Worm (Caenorhabditis elegans) whole organism, L3 larva: ENCODE results near the gene B0336.12.

ENCODE experiments used
- R02D3.7 ChIP-seq: fragments of 150-350 bp; optimal IDR thresholded peaks from 2 replicates; lab custom pipeline; 2014; ENCODE audit warnings: missing biosample characterization, missing genetic modification characterization
- ZK546.5 ChIP-seq: sonication (generic microtip); optimal IDR thresholded peaks from 2 replicates; lab custom pipeline; 2017; ENCODE audit warnings: missing biosample characterization, missing genetic modification characterization
- aly-2 ChIP-seq: fragments of 150-350 bp; optimal IDR thresholded peaks from 2 replicates; lab custom pipeline; 2014; ENCODE audit warnings: missing biosample characterization, missing genetic modification characterization
- ama-1 ChIP-seq: fragments of 150-350 bp; optimal IDR thresholded peaks from 2 replicates; lab custom pipeline; 2018
- ceh-16 ChIP-seq: sonication (generic microtip); optimal IDR thresholded peaks from 2 replicates; lab custom pipeline; 2017; ENCODE audit warnings: missing biosample characterization, missing genetic modification characterization
- ceh-28 ChIP-seq: fragments of 150-350 bp; optimal IDR thresholded peaks from 2 replicates; lab custom pipeline; 2014; ENCODE audit warnings: missing biosample characterization, missing genetic modification reagents, missing genetic modification characterization
- ceh-9 ChIP-seq: sonication (generic microtip); optimal IDR thresholded peaks from 2 replicates; lab custom pipeline; 2018; ENCODE audit warnings: missing biosample characterization, missing genetic modification characterization
- daf-12 ChIP-seq: fragments of 150-350 bp; optimal IDR thresholded peaks from 2 replicates; lab custom pipeline; 2014; ENCODE audit warnings: missing biosample characterization, missing genetic modification reagents, missing genetic modification characterization
- egl-5 ChIP-seq: fragments of 150-350 bp; optimal IDR thresholded peaks from 2 replicates; lab custom pipeline; 2017; ENCODE audit warnings: missing biosample characterization, missing genetic modification reagents, missing genetic modification characterization, inconsistent platforms
- elt-2 ChIP-seq: sonication (generic microtip); optimal IDR thresholded peaks from 2 replicates; lab custom pipeline; 2016; ENCODE audit warnings: missing genetic modification reagents, mild to moderate bottlenecking, missing genetic modification characterization, missing compliant biosample characterization
- elt-3 ChIP-seq, 3 experiments: fragments of 150-350 bp in 1 of 3; sonication (generic microtip) in 2 of 3; optimal IDR thresholded peaks; 2 replicates in 2 of 3; 4 replicates in 1 of 3; lab custom pipeline; 2014 to 2017; ENCODE audit warnings: missing biosample characterization in 3 of 3, missing genetic modification characterization in 3 of 3
- eor-1 ChIP-seq, 2 experiments: fragments of 150-350 bp; optimal IDR thresholded peaks; 2 replicates each; lab custom pipeline; 2014 to 2018; ENCODE audit warnings: missing biosample characterization in 2 of 2, missing genetic modification characterization in 2 of 2
- fkh-10 ChIP-seq: sonication (generic microtip); optimal IDR thresholded peaks from 2 replicates; lab custom pipeline; 2017; ENCODE audit warnings: missing biosample characterization, missing genetic modification reagents, missing genetic modification characterization
- fkh-2 ChIP-seq: fragments of 150-350 bp; optimal IDR thresholded peaks from 2 replicates; lab custom pipeline; 2014; ENCODE audit warnings: missing biosample characterization, missing genetic modification reagents, missing genetic modification characterization
- fos-1 ChIP-seq: fragments of 150-350 bp; optimal IDR thresholded peaks from 2 replicates; lab custom pipeline; 2014; ENCODE audit warnings: missing biosample characterization, missing genetic modification characterization
- hmg-11 ChIP-seq: sonication (generic microtip); optimal IDR thresholded peaks from 2 replicates; lab custom pipeline; 2016; ENCODE audit warnings: missing genetic modification characterization, missing compliant biosample characterization
- lin-15B ChIP-seq: fragments of 150-350 bp; optimal IDR thresholded peaks from 2 replicates; lab custom pipeline; 2014; ENCODE audit warnings: missing biosample characterization, missing genetic modification characterization
- lin-39 ChIP-seq: fragments of 150-350 bp; optimal IDR thresholded peaks from 2 replicates; lab custom pipeline; 2018; ENCODE audit warnings: missing biosample characterization, missing genetic modification reagents, missing genetic modification characterization
- mdl-1 ChIP-seq: fragments of 150-350 bp; optimal IDR thresholded peaks from 2 replicates; lab custom pipeline; 2014; ENCODE audit warnings: missing biosample characterization, missing genetic modification characterization
- mml-1 ChIP-seq: fragments of 150-350 bp; sonication (generic microtip); optimal IDR thresholded peaks from 3 replicates; lab custom pipeline; 2014; ENCODE audit warnings: missing biosample characterization, missing genetic modification characterization
- nfya-1 ChIP-seq: sonication (generic microtip); optimal IDR thresholded peaks from 2 replicates; lab custom pipeline; 2017; ENCODE audit warnings: missing genetic modification characterization, mild to moderate bottlenecking, missing compliant biosample characterization, antibody characterized with exemption, moderate library complexity; ENCODE audit not compliant: insufficient read depth
- nhr-12 ChIP-seq: fragments of 150-350 bp; optimal IDR thresholded peaks from 2 replicates; lab custom pipeline; 2014; ENCODE audit warnings: missing biosample characterization, missing genetic modification characterization
- nhr-23 ChIP-seq: fragments of 150-350 bp; optimal IDR thresholded peaks from 2 replicates; lab custom pipeline; 2014; ENCODE audit warnings: missing biosample characterization, missing genetic modification reagents, missing genetic modification characterization
- nhr-28 ChIP-seq: fragments of 150-350 bp; optimal IDR thresholded peaks from 2 replicates; lab custom pipeline; 2014; ENCODE audit warnings: missing biosample characterization, missing genetic modification characterization
- nhr-67 ChIP-seq: fragments of 150-350 bp; optimal IDR thresholded peaks from 2 replicates; lab custom pipeline; 2014; ENCODE audit warnings: missing biosample characterization, missing genetic modification characterization
- nhr-76 ChIP-seq: fragments of 150-350 bp; sonication (generic microtip); optimal IDR thresholded peaks from 5 replicates; lab custom pipeline; 2014; ENCODE audit warnings: missing biosample characterization, missing genetic modification characterization
- nhr-77 ChIP-seq: fragments of 150-350 bp; optimal IDR thresholded peaks from 2 replicates; lab custom pipeline; 2014; ENCODE audit warnings: missing biosample characterization, missing genetic modification characterization
- pha-4 ChIP-seq: fragments of 150-350 bp; optimal IDR thresholded peaks from 2 replicates; lab custom pipeline; 2014; ENCODE audit warnings: missing biosample characterization, missing genetic modification reagents, missing genetic modification characterization
- pqm-1 ChIP-seq: fragments of 150-350 bp; optimal IDR thresholded peaks from 2 replicates; lab custom pipeline; 2017; ENCODE audit warnings: missing biosample characterization, missing genetic modification characterization, inconsistent platforms
- sea-2 ChIP-seq: fragments of 150-350 bp; sonication (generic microtip); optimal IDR thresholded peaks from 4 replicates; lab custom pipeline; 2014; ENCODE audit warnings: missing biosample characterization, missing genetic modification reagents, missing genetic modification characterization
- skn-1 ChIP-seq: fragments of 150-350 bp; optimal IDR thresholded peaks from 2 replicates; lab custom pipeline; 2014; ENCODE audit warnings: missing biosample characterization, missing genetic modification characterization
- snpc-4 ChIP-seq: fragments of 150-350 bp; optimal IDR thresholded peaks from 2 replicates; lab custom pipeline; 2014; ENCODE audit warnings: missing biosample characterization, missing genetic modification characterization
- unc-62 ChIP-seq: fragments of 150-350 bp; sonication (generic microtip); optimal IDR thresholded peaks from 4 replicates; lab custom pipeline; 2014; ENCODE audit warnings: missing biosample characterization, missing genetic modification reagents, missing genetic modification characterization
- zag-1 ChIP-seq: fragments of 150-350 bp; optimal IDR thresholded peaks from 2 replicates; lab custom pipeline; 2014; ENCODE audit warnings: missing biosample characterization, missing genetic modification characterization
- ztf-11 ChIP-seq: fragments of 150-350 bp; optimal IDR thresholded peaks from 2 replicates; lab custom pipeline; 2014; ENCODE audit warnings: missing biosample characterization, missing genetic modification characterization

The B0336.12 gene

DNA sequence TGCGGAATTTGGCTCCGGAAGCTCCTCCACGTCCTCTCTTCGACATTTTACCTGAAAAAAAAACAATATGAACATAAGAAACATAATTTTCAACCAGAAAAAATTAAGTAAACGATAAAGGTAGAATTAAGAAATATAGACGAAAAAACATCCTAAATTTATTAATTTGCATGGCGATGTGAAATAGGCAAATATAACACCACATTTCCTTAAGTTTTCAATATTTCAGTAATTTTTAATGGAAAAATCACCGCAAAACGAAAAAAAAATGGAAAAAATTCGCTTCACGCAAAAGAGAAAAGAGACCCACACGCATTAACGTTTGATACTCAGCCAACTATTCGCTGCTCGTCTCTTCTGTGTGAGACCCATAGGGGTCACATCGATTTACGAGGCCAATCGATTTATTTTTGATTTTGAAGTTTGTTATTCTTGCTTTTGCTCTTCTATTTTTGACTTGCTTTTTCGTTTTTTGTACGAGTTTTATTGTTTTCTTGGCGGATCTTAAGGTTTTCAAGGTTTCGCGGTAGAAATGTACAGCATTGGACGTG is 3.8 kb downstream of the B0336.12 start, which contains the start of gene rpl-23 (continued):
- TF ChIP-seq unc-62 (GFP tag; lab: Kevin White, UChicago) (no peak), nfya-1 (tag; lab: Kevin White, UChicago) (peak; percentile 96)

DNA sequence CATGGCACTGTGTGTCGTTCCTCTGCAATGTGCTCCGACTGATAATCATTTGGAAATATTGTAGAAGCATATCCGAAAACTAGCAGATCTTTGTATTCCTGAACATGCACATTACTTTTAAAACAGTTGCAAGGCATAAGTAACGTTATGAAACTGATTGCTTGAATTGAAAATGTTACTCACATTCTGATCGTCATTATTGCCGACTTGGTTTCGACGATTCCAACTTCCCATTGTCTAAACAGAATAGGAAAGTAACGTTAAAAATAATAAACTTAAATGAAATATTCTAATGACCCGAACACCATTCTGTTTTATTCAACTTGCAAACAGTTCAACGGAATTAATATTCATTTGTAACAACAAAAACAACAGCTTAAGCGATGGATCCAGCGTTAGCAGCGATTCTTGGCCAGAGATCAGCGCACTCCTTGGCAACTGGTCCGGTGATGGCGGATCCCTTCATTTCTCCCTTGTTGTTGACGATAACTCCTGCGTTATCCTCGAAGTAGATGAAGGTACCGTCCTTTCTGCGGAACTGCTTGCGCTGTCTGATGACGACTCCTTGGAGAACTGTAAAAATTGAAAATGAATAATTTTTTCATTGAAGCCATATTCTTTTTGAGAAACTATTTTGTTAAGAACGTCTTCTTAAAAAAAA is 4.6 kb downstream of the B0336.12 start, which contains the start of gene swp-1:
TSS of gene swp-1 (minus strand) at position 298 of the 661 bp plus-strand sequence.
- TF ChIP-seq ceh-9 (tag; lab: Kevin White, UChicago): no peak
- no peak for TF ChIP-seq nhr-67 (tag; lab: Kevin White, UChicago)
- TF ChIP-seq daf-12 (tag; lab: Kevin White, UChicago): no peak
- TF ChIP-seq hmg-11 (tag; lab: Kevin White, UChicago): no peak
- no peak for TF ChIP-seq ama-1
- TF ChIP-seq fkh-2: no peak
- TF ChIP-seq snpc-4: no peak
- no peak for TF ChIP-seq mml-1 (tag; lab: Kevin White, UChicago)
- no peak for TF ChIP-seq fkh-10 (GFP tag; lab: Kevin White, UChicago)
- TF ChIP-seq skn-1: no peak
- no peak for TF ChIP-seq mdl-1
- TF ChIP-seq lin-15B: no peak
- no peak for TF ChIP-seq nfya-1 (tag; lab: Kevin White, UChicago)
- TF ChIP-seq nhr-12 (tag; lab: Kevin White, UChicago): no peak
- TF ChIP-seq ZK546.5 (tag; lab: Kevin White, UChicago): no peak
- TF ChIP-seq eor-1 (tag; optimal IDR thresholded peaks at IDR 0.05; lab: Kevin White, UChicago): no peak
- TF ChIP-seq unc-62 (GFP tag; lab: Kevin White, UChicago): no peak
- TF ChIP-seq nhr-23 (tag; lab: Kevin White, UChicago): no peak

- TF ChIP-seq sea-2 (GFP tag; lab: Kevin White, UChicago) (no peak), ceh-16 (tag; lab: Kevin White, UChicago) (no peak), R02D3.7 (no peak), zag-1 (no peak), fkh-2 (no peak), ama-1 (no peak), nfya-1 (tag; lab: Kevin White, UChicago) (no peak), pqm-1 (no peak), elt-2 (no peak), mdl-1 (no peak), elt-3 (tag; optimal IDR thresholded peaks at IDR 0.05; lab: Kevin White, UChicago) (no peak), ztf-11 (tag; lab: Kevin White, UChicago) (no peak), pha-4 (tag; lab: Kevin White, UChicago) (no peak), aly-2 (tag; lab: Kevin White, UChicago) (no peak), ceh-9 (tag; lab: Kevin White, UChicago) (no peak), daf-12 (tag; lab: Kevin White, UChicago) (no peak)
These were observed 8.5 kb downstream of the B0336.12 start for ce11 chrIII:5701491-5701890.

ce11 chrIII:5697963-5698730 is 11.8 kb downstream of the B0336.12 start, which contains the start of the genes lgg-3 and rgs-5:
Gene lgg-3 (minus strand): TSS chrIII:5698013.
Gene rgs-5 (plus strand): TSS chrIII:5698555.
- TF ChIP-seq lin-15B (peak; percentile 46), fkh-2 (no peak), nhr-28 (tag; lab: Kevin White, UChicago) (no peak), hmg-11 (tag; lab: Kevin White, UChicago) (peak; percentile 27), fos-1 (tag; lab: Kevin White, UChicago) (no peak), egl-5 (tag; lab: Kevin White, UChicago) (peak; percentile 21), pha-4 (tag; lab: Kevin White, UChicago) (peak; percentile 60), nfya-1 (tag; lab: Kevin White, UChicago) (peak; percentile 53), mml-1 (tag; lab: Kevin White, UChicago) (no peak), snpc-4 (peak; percentile 79), aly-2 (tag; lab: Kevin White, UChicago) (no peak), nhr-77 (no peak), eor-1 (tag; optimal IDR thresholded peaks at IDR 0.05; lab: Kevin White, UChicago) (no peak), lin-39 (tag; lab: Kevin White, UChicago) (peak; percentile 30), sea-2 (GFP tag; lab: Kevin White, UChicago) (no peak), ceh-28 (tag; lab: Kevin White, UChicago) (no peak), unc-62 (GFP tag; lab: Kevin White, UChicago) (no peak), nhr-76 (tag; lab: Kevin White, UChicago) (no peak), R02D3.7 (no peak), elt-2 (peak; percentile 5), nhr-23 (tag; lab: Kevin White, UChicago) (peak; percentile 12)
